Worm (Caenorhabditis elegans) whole organism, L3 larva: ENCODE results near the gene T21E8.5.

ENCODE experiments used
- ama-1 ChIP-seq: fragments of 150-350 bp; optimal IDR thresholded peaks from 2 replicates; lab custom pipeline; 2018
- egl-27 ChIP-seq: sonication (generic microtip); optimal IDR thresholded peaks from 4 replicates; lab custom pipeline; 2017; ENCODE audit warnings: missing biosample characterization, missing genetic modification reagents, missing genetic modification characterization
- fkh-10 ChIP-seq: sonication (generic microtip); optimal IDR thresholded peaks from 2 replicates; lab custom pipeline; 2017; ENCODE audit warnings: missing biosample characterization, missing genetic modification reagents, missing genetic modification characterization
- fos-1 ChIP-seq: fragments of 150-350 bp; optimal IDR thresholded peaks from 2 replicates; lab custom pipeline; 2014; ENCODE audit warnings: missing biosample characterization, missing genetic modification characterization
- nhr-12 ChIP-seq: fragments of 150-350 bp; optimal IDR thresholded peaks from 2 replicates; lab custom pipeline; 2014; ENCODE audit warnings: missing biosample characterization, missing genetic modification characterization
- nhr-28 ChIP-seq: fragments of 150-350 bp; optimal IDR thresholded peaks from 2 replicates; lab custom pipeline; 2014; ENCODE audit warnings: missing biosample characterization, missing genetic modification characterization
- pqm-1 ChIP-seq: fragments of 150-350 bp; optimal IDR thresholded peaks from 2 replicates; lab custom pipeline; 2017; ENCODE audit warnings: missing biosample characterization, missing genetic modification characterization, inconsistent platforms
- skn-1 ChIP-seq: fragments of 150-350 bp; optimal IDR thresholded peaks from 2 replicates; lab custom pipeline; 2014; ENCODE audit warnings: missing biosample characterization, missing genetic modification characterization
- tbx-2 ChIP-seq: sonication (generic microtip); optimal IDR thresholded peaks from 2 replicates; lab custom pipeline; 2016; ENCODE audit warnings: mild to moderate bottlenecking, missing genetic modification characterization, missing compliant biosample characterization

- TF ChIP-seq fos-1 (tag; lab: Kevin White, UChicago) = no peak
- TF ChIP-seq skn-1 (tag; lab: Kevin White, UChicago) = no peak
- no peak for TF ChIP-seq egl-27 (tag; lab: Kevin White, UChicago)
- no peak for TF ChIP-seq ama-1
- no peak for TF ChIP-seq pqm-1 (tag; lab: Kevin White, UChicago)
- TF ChIP-seq nhr-28 = no peak
- no peak for TF ChIP-seq tbx-2 (tag; lab: Kevin White, UChicago)
- no peak for TF ChIP-seq nhr-12 (tag; lab: Kevin White, UChicago)
- TF ChIP-seq fkh-10 (GFP tag; lab: Kevin White, UChicago) = no peak
These were observed 41.2 kb downstream of the T21E8.5 start for ce11 chrX:10927136-10927535.
